Fruit fly (Drosophila melanogaster) whole organism, embryonic: Measurements from ENCODE around the gene CG43060.

ENCODE experiments used
- Adf1 ChIP-seq: fragments of 200-800 bp; sonication (Bioruptor generic); IDR thresholded peaks from 2 replicates; pipeline ENCODE4 v1.3.6; 2022; ENCODE audit warnings: missing biosample characterization, missing genetic modification characterization
- CG10543 ChIP-seq: fragments of 200-800 bp; sonication (Bioruptor generic); optimal IDR thresholded peaks from 3 replicates; lab custom pipeline; 2017; ENCODE audit warnings: missing biosample characterization, mild to moderate bottlenecking, missing genetic modification characterization, moderate library complexity
- CG10979 ChIP-seq: fragments of 200-800 bp; sonication (Bioruptor generic); optimal IDR thresholded peaks from 2 replicates; lab custom pipeline; 2018; ENCODE audit warnings: missing biosample characterization, mild to moderate bottlenecking, missing genetic modification characterization, moderate library complexity
- CG13287 ChIP-seq: fragments of 200-800 bp; sonication (Bioruptor generic); IDR thresholded peaks from 2 replicates; pipeline ENCODE4 v1.3.6; 2022; ENCODE audit warnings: missing biosample characterization, missing genetic modification characterization; ENCODE audit not compliant: partially characterized antibody
- CG13296 ChIP-seq: fragments of 200-800 bp; sonication (Bioruptor generic); optimal IDR thresholded peaks from 3 replicates; lab custom pipeline; 2018; ENCODE audit warnings: missing biosample characterization, mild to moderate bottlenecking, missing genetic modification characterization
- CG13624 ChIP-seq: fragments of 200-800 bp; sonication (Bioruptor generic); optimal IDR thresholded peaks from 2 replicates; lab custom pipeline; 2016; ENCODE audit warnings: missing biosample characterization, missing genetic modification characterization
- CG1832 ChIP-seq: fragments of 200-800 bp; sonication (Bioruptor generic); optimal IDR thresholded peaks from 2 replicates; lab custom pipeline; 2017; ENCODE audit warnings: missing biosample characterization, mild to moderate bottlenecking, missing genetic modification characterization, inconsistent platforms
- CG32532 ChIP-seq: fragments of 200-800 bp; sonication (Bioruptor generic); IDR thresholded peaks from 2 replicates; pipeline ENCODE4 v1.3.6; 2022; ENCODE audit warnings: missing biosample characterization, missing genetic modification characterization
- CG34224 ChIP-seq: fragments of 200-800 bp; sonication (Bioruptor generic); IDR thresholded peaks from 3 replicates; pipeline ENCODE4 v1.3.6; 2022; ENCODE audit warnings: missing biosample characterization, missing genetic modification characterization; ENCODE audit not compliant: partially characterized antibody
- CG42726 ChIP-seq: fragments of 200-800 bp; sonication (Bioruptor generic); IDR thresholded peaks from 2 replicates; pipeline ENCODE4 v1.3.6; 2022; ENCODE audit warnings: missing biosample characterization, missing genetic modification characterization; ENCODE audit not compliant: partially characterized antibody
- CG6854 ChIP-seq: fragments of 200-800 bp; sonication (Bioruptor generic); optimal IDR thresholded peaks from 3 replicates; lab custom pipeline; 2017; ENCODE audit warnings: missing biosample characterization, mild to moderate bottlenecking, missing genetic modification characterization
- CG7372 ChIP-seq: fragments of 200-800 bp; sonication (Bioruptor generic); IDR thresholded peaks from 2 replicates; pipeline ENCODE4 v1.3.6; 2022; ENCODE audit warnings: missing biosample characterization, missing genetic modification characterization
- CG7786 ChIP-seq: fragments of 200-800 bp; sonication (Bioruptor generic); optimal IDR thresholded peaks from 2 replicates; lab custom pipeline; 2016; ENCODE audit warnings: missing biosample characterization, missing genetic modification characterization
- CG8281 ChIP-seq: fragments of 200-800 bp; sonication (Bioruptor generic); optimal IDR thresholded peaks from 2 replicates; lab custom pipeline; 2018; ENCODE audit warnings: missing biosample characterization, mild to moderate bottlenecking, missing genetic modification characterization, moderate library complexity
- CG8359 ChIP-seq: fragments of 200-800 bp; sonication (Bioruptor generic); optimal IDR thresholded peaks from 2 replicates; lab custom pipeline; 2017; ENCODE audit warnings: missing biosample characterization, mild to moderate bottlenecking, missing genetic modification characterization, borderline replicate concordance
- CG9609 ChIP-seq: fragments of 200-800 bp; sonication (Bioruptor generic); optimal IDR thresholded peaks from 3 replicates; lab custom pipeline; 2016; ENCODE audit warnings: missing biosample characterization, missing genetic modification characterization
- CG9727 ChIP-seq: fragments of 200-800 bp; sonication (Bioruptor generic); optimal IDR thresholded peaks from 3 replicates; lab custom pipeline; 2017; ENCODE audit warnings: missing biosample characterization, mild to moderate bottlenecking, missing genetic modification characterization
- Deaf1 ChIP-seq: fragments of 200-800 bp; optimal IDR thresholded peaks from 3 replicates; lab custom pipeline; 2019; ENCODE audit warnings: missing biosample characterization, mild to moderate bottlenecking, missing genetic modification characterization, moderate library complexity
- Dll ChIP-seq: fragments of 200-800 bp; sonication (Bioruptor generic); IDR thresholded peaks from 4 replicates; pipeline ENCODE4 v1.3.6; 2022; ENCODE audit warnings: missing biosample characterization, missing genetic modification characterization; ENCODE audit not compliant: partially characterized antibody
- Doc2 ChIP-seq: fragments of 200-800 bp; sonication (Bioruptor generic); IDR thresholded peaks from 2 replicates; pipeline ENCODE4 v1.3.6; 2022; ENCODE audit warnings: missing biosample characterization, missing genetic modification characterization
- Eip74EF ChIP-seq, 2 experiments: fragments of 200-800 bp in 1 of 2; fragments of >200 bp in 1 of 2; sonication (Bioruptor generic) in 1 of 2; optimal IDR thresholded peaks; 2 replicates each; lab custom pipeline; 2017 to 2019; ENCODE audit warnings: missing biosample characterization in 2 of 2, missing genetic modification characterization in 2 of 2, mild to moderate bottlenecking in 1 of 2, moderate library complexity in 1 of 2
- Jarid2 ChIP-seq: fragments of 200-800 bp; sonication (Bioruptor generic); optimal IDR thresholded peaks from 3 replicates; lab custom pipeline; 2017; ENCODE audit warnings: mild to moderate bottlenecking, missing biosample characterization, missing genetic modification reagents, missing genetic modification characterization
- Med ChIP-seq: fragments of 200-800 bp; sonication (Bioruptor generic); peaks from one replicate; lab custom pipeline; 2016; ENCODE audit warnings: missing biosample characterization, missing genetic modification characterization, mild to moderate bottlenecking, inconsistent platforms, moderate library complexity
- NFAT ChIP-seq: fragments of 200-800 bp; sonication (Bioruptor generic); IDR thresholded peaks from 2 replicates; pipeline ENCODE4 v1.3.6; 2022; ENCODE audit warnings: missing biosample characterization, missing genetic modification characterization
- PHDP ChIP-seq: fragments of 200-800 bp; sonication (Bioruptor generic); optimal IDR thresholded peaks from 3 replicates; lab custom pipeline; 2018; ENCODE audit warnings: missing biosample characterization, mild to moderate bottlenecking, missing genetic modification characterization, moderate library complexity
- Ptx1 ChIP-seq: fragments of 200-800 bp; sonication (Bioruptor generic); IDR thresholded peaks from 2 replicates; pipeline ENCODE4 v1.3.6; 2022; ENCODE audit warnings: missing biosample characterization, missing genetic modification characterization
- Trl ChIP-seq, 3 experiments: fragments of >200 bp in 2 of 3; fragments of 200-800 bp in 1 of 3; sonication (Bioruptor generic) in 1 of 3; optimal IDR thresholded peaks; 2 replicates in 1 of 3; 3 replicates in 2 of 3; lab custom pipeline; 2016 to 2017; ENCODE audit warnings: missing biosample characterization in 1 of 3, missing genetic modification characterization in 1 of 3
- bigmax ChIP-seq: fragments of 200-800 bp; sonication (Bioruptor generic); optimal IDR thresholded peaks from 2 replicates; lab custom pipeline; 2018; ENCODE audit warnings: missing biosample characterization, mild to moderate bottlenecking, missing genetic modification characterization
- btn ChIP-seq: fragments of 200-800 bp; sonication (Bioruptor generic); optimal IDR thresholded peaks from 2 replicates; lab custom pipeline; 2016; ENCODE audit warnings: missing biosample characterization, missing genetic modification characterization
- chinmo ChIP-seq: fragments of 200-800 bp; sonication (Bioruptor generic); IDR thresholded peaks from 4 replicates; pipeline ENCODE4 v1.3.6; 2022; ENCODE audit warnings: missing biosample characterization, missing genetic modification characterization; ENCODE audit not compliant: partially characterized antibody
- ci ChIP-seq: fragments of 200-800 bp; sonication (Bioruptor generic); IDR thresholded peaks from 3 replicates; pipeline ENCODE4 v1.3.6; 2022; ENCODE audit warnings: missing biosample characterization, missing genetic modification characterization
- fd96Cb ChIP-seq: fragments of 200-800 bp; sonication (Bioruptor generic); optimal IDR thresholded peaks from 2 replicates; lab custom pipeline; 2018; ENCODE audit warnings: missing biosample characterization, mild to moderate bottlenecking, missing genetic modification characterization, moderate library complexity
- gcm2 ChIP-seq: fragments of 200-800 bp; sonication (Bioruptor generic); optimal IDR thresholded peaks from 2 replicates; lab custom pipeline; 2016; ENCODE audit warnings: missing biosample characterization, missing genetic modification characterization
- kah ChIP-seq: fragments of 200-800 bp; sonication (Bioruptor generic); optimal IDR thresholded peaks from 2 replicates; lab custom pipeline; 2018; ENCODE audit warnings: missing biosample characterization, mild to moderate bottlenecking, missing genetic modification characterization
- lab ChIP-seq: fragments of 200-800 bp; sonication (Bioruptor generic); optimal IDR thresholded peaks from 3 replicates; lab custom pipeline; 2017; ENCODE audit warnings: missing biosample characterization, missing genetic modification characterization, mild to moderate bottlenecking, moderate library complexity, missing genetic modification reagents
- lbe ChIP-seq: fragments of 200-800 bp; sonication (Bioruptor generic); optimal IDR thresholded peaks from 2 replicates; lab custom pipeline; 2016; ENCODE audit warnings: missing biosample characterization, mild to moderate bottlenecking, missing genetic modification characterization
- nom ChIP-seq: fragments of 200-800 bp; sonication (Bioruptor generic); optimal IDR thresholded peaks from 2 replicates; lab custom pipeline; 2017; ENCODE audit warnings: missing biosample characterization, missing genetic modification characterization, mild to moderate bottlenecking, moderate library complexity, missing genetic modification reagents
- sisA ChIP-seq: fragments of 200-800 bp; sonication (Bioruptor generic); IDR thresholded peaks from 2 replicates; pipeline ENCODE4 v1.3.6; 2022; ENCODE audit warnings: missing biosample characterization, missing genetic modification characterization
- slbo ChIP-seq: fragments of 200-800 bp; sonication (Bioruptor generic); IDR thresholded peaks from 2 replicates; pipeline ENCODE4 v1.3.6; 2022; ENCODE audit warnings: missing biosample characterization, missing genetic modification characterization
- so ChIP-seq: fragments of 200-800 bp; sonication (Bioruptor generic); IDR thresholded peaks from 3 replicates; pipeline ENCODE4 v1.3.6; 2022; ENCODE audit warnings: missing biosample characterization, missing genetic modification characterization
- sr ChIP-seq: fragments of 200-800 bp; sonication (Bioruptor generic); IDR thresholded peaks from 3 replicates; pipeline ENCODE4 v1.3.6; 2022; ENCODE audit warnings: missing biosample characterization, missing genetic modification characterization
- stc ChIP-seq: fragments of 200-800 bp; sonication (Bioruptor generic); IDR thresholded peaks from 2 replicates; pipeline ENCODE4 v1.3.6; 2022; ENCODE audit warnings: missing biosample characterization, missing genetic modification characterization
- vvl ChIP-seq: fragments of 200-800 bp; sonication (Bioruptor generic); IDR thresholded peaks from 2 replicates; pipeline ENCODE4 v1.3.6; 2022; ENCODE audit warnings: missing biosample characterization, missing genetic modification characterization

Gene CG43060

dm6 chr3R:7994629-7995028 is 46.4 kb upstream of the CG43060 start:
- TF ChIP-seq CG42726 (GFP tag; lab: Robert Waterston, UW), result no peak
- 0 out of 2 replicates have a peak, but pooled peaks have one; percentile 6 for TF ChIP-seq Ptx1 (GFP tag; lab: Robert Waterston, UW)
- TF ChIP-seq gcm2 (GFP tag; lab: Kevin White, UChicago), result no peak
- no peak for TF ChIP-seq PHDP (tag; lab: Kevin White, UChicago)
- TF ChIP-seq CG7786 (GFP tag; lab: Kevin White, UChicago), result no peak
- TF ChIP-seq CG10979, result no peak

dm6 chr3R:7995722-7996121 is 45.3 kb upstream of the CG43060 start, which contains the start of gene Elovl7:
Gene Elovl7 (minus strand): TSS chr3R:7995852.
- TF ChIP-seq Eip74EF (GFP tag; optimal IDR thresholded peaks at IDR 0.05; lab: Kevin White, UChicago) (peak in 1 of 2 experiments; percentile 17), Deaf1 (peak; percentile 95), kah (GFP tag; lab: Kevin White, UChicago) (peak; percentile 65), bigmax (GFP tag; lab: Kevin White, UChicago) (no peak), CG34224 (GFP tag; lab: Robert Waterston, UW) (0 out of 3 replicates have a peak, but pooled peaks have one; percentile 23), CG10543 (GFP tag; lab: Kevin White, UChicago) (peak; percentile 27), slbo (GFP tag; lab: Robert Waterston, UW) (peak; percentile 23; the same call in 1 of the 2 replicates), Trl (optimal IDR thresholded peaks at IDR 0.05; lab: Kevin White, UChicago) (peak in 1 of 2 experiments; percentile 24), Trl (GFP tag; optimal IDR thresholded peaks at IDR 0.05; lab: Kevin White, UChicago) (no peak), so (GFP tag; lab: Robert Waterston, UW) (peak; percentile 58; the same call in 1 of the 3 replicates), btn (GFP tag; lab: Kevin White, UChicago) (no peak), Doc2 (GFP tag; lab: Robert Waterston, UW) (no peak), sr (GFP tag; lab: Robert Waterston, UW) (0 out of 3 replicates have a peak, but pooled peaks have one; percentile 6), Jarid2 (peak; percentile 32), chinmo (GFP tag; lab: Robert Waterston, UW) (0 out of 4 replicates have a peak, but pooled peaks have one; percentile 44), Med (GFP tag; lab: Kevin White, UChicago) (peak; percentile 83), CG6854 (peak; percentile 19), CG7372 (no peak), NFAT (GFP tag; lab: Robert Waterston, UW) (0 out of 2 replicates have a peak, but pooled peaks have one; percentile 14), CG9609 (GFP tag; lab: Kevin White, UChicago) (no peak), fd96Cb (no peak), stc (peak; percentile 41; the same call in 1 of the 2 replicates), vvl (GFP tag; lab: Robert Waterston, UW) (peak; percentile 18; the same call in 1 of the 2 replicates), Dll (0 out of 4 replicates have a peak, but pooled peaks have one; percentile 15), lbe (GFP tag; lab: Kevin White, UChicago) (no peak), CG9727 (no peak), ci (GFP tag; lab: Robert Waterston, UW) (0 out of 3 replicates have a peak, but pooled peaks have one; percentile 47), nom (GFP tag; lab: Kevin White, UChicago) (peak; percentile 21), CG8359 (GFP tag; lab: Kevin White, UChicago) (peak; percentile 74), CG13287 (GFP tag; lab: Robert Waterston, UW) (peak; percentile 37; the same call in 1 of the 2 replicates), lab (GFP tag; lab: Kevin White, UChicago) (peak; percentile 18), CG13624 (peak; percentile 1), CG13296 (GFP tag; lab: Kevin White, UChicago) (peak; percentile 17), CG32532 (GFP tag; lab: Robert Waterston, UW) (0 out of 2 replicates have a peak, but pooled peaks have one; percentile 12), CG8281 (tag; lab: Kevin White, UChicago) (no peak), CG1832 (GFP tag; lab: Kevin White, UChicago) (peak; percentile 22), sisA (GFP tag; lab: Robert Waterston, UW) (no peak), Adf1 (GFP tag; lab: Robert Waterston, UW) (peak; percentile 93)
- TF ChIP-seq, all 482 proteins: peak for 27
